Worm (Caenorhabditis elegans) whole organism, early embryonic: ENCODE measurements around the gene miz-1.

Experiments
- B0310.2 ChIP-seq: sonication (generic microtip); optimal IDR thresholded peaks from 2 replicates; lab custom pipeline; 2016; ENCODE audit warnings: mild to moderate bottlenecking, missing genetic modification characterization, missing compliant biosample characterization
- F13C5.2 ChIP-seq: sonication (generic microtip); optimal IDR thresholded peaks from 2 replicates; lab custom pipeline; 2017; ENCODE audit warnings: mild to moderate bottlenecking, missing genetic modification characterization, inconsistent platforms, missing compliant biosample characterization
- aly-1 ChIP-seq: sonication (generic microtip); optimal IDR thresholded peaks from 2 replicates; lab custom pipeline; 2016; ENCODE audit warnings: missing genetic modification characterization, missing compliant biosample characterization
- ama-1 ChIP-seq: fragments of 150-350 bp; optimal IDR thresholded peaks from 2 replicates; lab custom pipeline; 2014
- ceh-13 ChIP-seq: fragments of 200-800 bp; sonication (Bioruptor generic); optimal IDR thresholded peaks from 2 replicates; lab custom pipeline; 2018; ENCODE audit warnings: mild to moderate bottlenecking, missing genetic modification characterization, missing compliant biosample characterization
- ceh-36 ChIP-seq: sonication (generic microtip); optimal IDR thresholded peaks from 2 replicates; lab custom pipeline; 2016; ENCODE audit warnings: missing genetic modification characterization, inconsistent platforms, missing compliant biosample characterization
- ets-7 ChIP-seq: sonication (generic microtip); optimal IDR thresholded peaks from 2 replicates; lab custom pipeline; 2016; ENCODE audit warnings: missing genotype, missing genetic modification characterization, missing compliant biosample characterization
- flt-1 ChIP-seq: fragments of 200-800 bp; sonication (Bioruptor generic); IDR thresholded peaks from 2 replicates; pipeline ENCODE4 v1.3.6; 2022; ENCODE audit warnings: missing genetic modification characterization, missing compliant biosample characterization
- hmbx-1 ChIP-seq: sonication (generic microtip); optimal IDR thresholded peaks from 2 replicates; lab custom pipeline; 2016; ENCODE audit warnings: mild to moderate bottlenecking, missing genetic modification characterization, missing compliant biosample characterization
- hmg-4 ChIP-seq: fragments of 200-800 bp; sonication (Bioruptor generic); optimal IDR thresholded peaks from 2 replicates; lab custom pipeline; 2018; ENCODE audit warnings: mild to moderate bottlenecking, missing genetic modification characterization, missing compliant biosample characterization
- hnd-1 ChIP-seq: sonication (generic microtip); optimal IDR thresholded peaks from 2 replicates; lab custom pipeline; 2016; ENCODE audit warnings: missing genetic modification characterization, missing compliant biosample characterization
- pes-1 ChIP-seq: fragments of 200-800 bp; sonication (Bioruptor generic); IDR thresholded peaks from 2 replicates; pipeline ENCODE4 v1.3.6; 2022; ENCODE audit warnings: missing genetic modification reagents, missing genetic modification characterization, missing compliant biosample characterization
- scrt-1 ChIP-seq: fragments of 200-800 bp; sonication (Bioruptor generic); IDR thresholded peaks from 2 replicates; pipeline ENCODE4 v1.3.6; 2022; ENCODE audit warnings: missing genetic modification characterization, missing compliant biosample characterization
- sea-1 ChIP-seq: fragments of 200-800 bp; sonication (Bioruptor generic); conservative IDR thresholded peaks from 2 replicates; pipeline ENCODE4 v1.3.6; 2022; ENCODE audit warnings: missing genetic modification characterization, missing compliant biosample characterization
- tbx-11 ChIP-seq: fragments of 200-800 bp; sonication (Bioruptor generic); IDR thresholded peaks from 2 replicates; pipeline ENCODE4 v1.3.6; 2022; ENCODE audit warnings: missing genetic modification characterization, missing compliant biosample characterization
- tbx-37 ChIP-seq: fragments of 200-800 bp; sonication (Bioruptor generic); conservative IDR thresholded peaks from 2 replicates; pipeline ENCODE4 v1.3.6; 2022; ENCODE audit warnings: missing genetic modification reagents, missing genetic modification characterization, missing compliant biosample characterization
- tra-4 ChIP-seq: sonication (generic microtip); optimal IDR thresholded peaks from 2 replicates; lab custom pipeline; 2017; ENCODE audit warnings: missing genetic modification characterization, missing compliant biosample characterization

miz-1 gene

DNA sequence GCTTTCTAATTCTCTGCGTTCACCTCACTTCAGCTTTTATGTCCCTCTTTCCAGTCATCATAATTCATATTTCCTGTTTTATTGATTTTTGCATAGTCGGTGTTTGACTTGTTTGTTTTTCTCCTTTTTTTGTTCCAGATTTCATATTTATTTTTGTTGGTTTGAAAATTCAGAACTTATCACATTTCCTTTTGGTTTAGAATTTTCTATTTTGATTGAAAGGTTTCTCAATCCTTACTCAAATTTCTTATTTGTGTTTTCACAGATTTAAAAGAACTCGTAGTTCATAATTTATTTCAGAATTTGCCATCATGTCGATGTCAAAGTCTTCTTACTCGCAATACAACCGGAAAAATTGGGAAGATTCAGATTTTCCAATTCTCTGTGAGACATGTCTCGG, 48.9 kb downstream of the miz-1 start, which contains the start of gene rbm-22:
rbm-22 (plus strand) TSS at position 301 of the 400 bp plus-strand sequence.
- TF ChIP-seq pes-1 (GFP tag; lab: Robert Waterston, UW) (no peak), ama-1 (lab: Kevin White, UChicago) (no peak), hmbx-1 (tag; lab: Kevin White, UChicago) (no peak), tbx-11 (GFP tag; lab: Robert Waterston, UW) (no peak), F13C5.2 (tag; lab: Kevin White, UChicago) (no peak), tra-4 (no peak), hnd-1 (tag; lab: Kevin White, UChicago) (no peak), ceh-13 (no peak), aly-1 (tag; lab: Kevin White, UChicago) (no peak), hmg-4 (GFP tag; lab: Kevin White, UChicago) (no peak), tbx-37 (GFP tag; lab: Robert Waterston, UW) (no peak), B0310.2 (tag; lab: Kevin White, UChicago) (no peak), flt-1 (GFP tag; lab: Robert Waterston, UW) (no peak)

DNA sequence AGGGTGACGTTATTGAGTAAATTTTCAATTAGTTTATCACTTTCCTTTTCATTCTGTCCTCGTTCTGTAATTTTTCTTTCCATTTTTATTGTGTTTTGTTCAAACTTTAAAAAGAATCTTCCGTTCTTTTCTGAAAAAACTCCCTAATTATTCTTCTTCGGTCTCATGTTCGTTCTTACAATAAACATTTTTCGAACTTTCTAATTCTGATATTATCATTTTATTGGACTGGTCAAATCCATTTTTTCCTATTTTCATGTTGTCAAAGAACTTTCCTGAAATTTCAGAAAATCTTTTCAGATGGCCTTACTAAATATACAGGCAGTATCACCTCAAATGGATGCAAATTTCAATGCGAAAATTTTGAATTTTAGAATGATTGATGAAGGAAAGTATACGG, 51.8 kb downstream of the miz-1 start, which contains the start of gene nish-1:
nish-1 (plus strand) TSS at position 301 of the 400 bp plus-strand sequence.
- TF ChIP-seq tbx-11 (GFP tag; lab: Robert Waterston, UW) (no peak), tbx-37 (GFP tag; lab: Robert Waterston, UW) (no peak), flt-1 (GFP tag; lab: Robert Waterston, UW) (no peak), ceh-13 (no peak), aly-1 (tag; lab: Kevin White, UChicago) (no peak), hnd-1 (tag; lab: Kevin White, UChicago) (no peak), tra-4 (no peak), B0310.2 (tag; lab: Kevin White, UChicago) (no peak), scrt-1 (no peak), F13C5.2 (tag; lab: Kevin White, UChicago) (no peak), ets-7 (no peak), ceh-36 (tag; lab: Kevin White, UChicago) (no peak), sea-1 (GFP tag; lab: Robert Waterston, UW) (no peak), pes-1 (GFP tag; lab: Robert Waterston, UW) (no peak), ama-1 (lab: Kevin White, UChicago) (no peak), hmbx-1 (tag; lab: Kevin White, UChicago) (no peak)

DNA sequence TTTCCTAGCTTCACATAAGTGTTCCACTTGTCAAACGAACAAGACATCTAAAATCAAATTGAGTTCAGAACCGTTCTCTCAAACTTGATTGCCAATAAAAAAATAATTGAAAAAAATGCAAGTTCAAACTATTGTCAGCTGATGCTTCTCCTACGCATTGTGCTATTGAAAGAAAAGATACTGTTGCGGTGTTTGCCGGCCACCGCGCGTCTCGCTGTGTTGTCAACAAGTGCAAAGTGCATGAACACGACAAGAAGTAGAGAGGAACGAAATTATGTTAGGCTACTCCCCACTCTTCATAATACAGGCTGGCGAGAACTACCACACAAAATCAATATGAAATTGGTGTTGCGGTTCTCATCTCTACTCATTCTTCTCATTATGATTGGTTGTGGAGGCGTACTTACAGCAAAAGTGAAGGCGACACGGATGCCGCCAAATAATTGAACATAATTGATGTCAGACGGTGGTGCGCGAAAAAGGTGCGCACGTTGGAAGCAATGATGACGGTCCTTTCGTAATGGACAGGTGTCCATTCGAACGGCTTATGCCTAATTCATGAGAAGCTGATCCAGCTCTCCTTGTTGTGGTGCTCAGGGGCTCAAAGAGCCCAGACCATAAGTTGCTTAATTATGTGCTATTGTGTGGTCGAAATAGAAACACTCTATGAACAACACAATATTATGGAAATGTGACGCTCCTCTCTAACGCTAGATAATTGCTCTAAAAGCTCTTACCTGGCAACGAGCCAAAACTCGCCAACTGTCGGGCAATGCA, 55.4 kb downstream of the miz-1 start:
- TF ChIP-seq tra-4 (no peak), B0310.2 (tag; lab: Kevin White, UChicago) (no peak), F13C5.2 (tag; lab: Kevin White, UChicago) (no peak), hnd-1 (tag; lab: Kevin White, UChicago) (no peak), flt-1 (GFP tag; lab: Robert Waterston, UW) (no peak), ceh-13 (no peak)

DNA sequence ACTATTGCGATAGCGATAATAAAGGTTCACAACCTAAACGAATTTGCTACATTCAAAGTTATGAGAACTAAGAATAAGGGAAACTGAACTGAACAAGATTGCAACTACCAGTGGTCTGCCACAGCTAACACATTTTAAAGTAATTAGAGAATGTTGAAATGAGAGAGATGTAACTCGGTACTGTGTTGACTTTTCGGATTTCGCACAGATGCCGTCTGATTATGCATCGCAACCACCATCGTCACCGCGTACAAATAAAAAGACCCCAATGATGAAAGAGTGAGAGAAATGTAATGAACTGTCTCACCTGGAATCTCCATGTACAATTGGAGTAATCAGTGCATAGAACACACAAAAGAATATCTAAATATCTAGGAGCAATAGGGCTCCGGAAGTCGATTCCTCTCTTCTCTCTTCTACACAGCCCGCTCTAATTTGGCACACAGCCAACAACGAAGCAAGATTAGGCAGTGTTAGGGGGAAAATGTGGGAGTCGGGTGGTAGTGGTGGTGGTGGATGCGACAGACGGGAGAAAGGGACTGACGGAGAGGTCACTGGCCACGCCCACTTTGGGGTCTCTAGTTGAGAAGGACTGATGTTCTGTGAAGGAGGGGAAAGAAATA, 56.5 kb downstream of the miz-1 start, which contains the start of gene F13E9.11:
F13E9.11 (minus strand) TSS at position 507 of the 623 bp plus-strand sequence.
- TF ChIP-seq hmg-4 (GFP tag; lab: Kevin White, UChicago) (peak; percentile 10), tbx-11 (GFP tag; lab: Robert Waterston, UW) (0 out of 2 replicates have a peak, but pooled peaks have one; percentile 48), ama-1 (lab: Kevin White, UChicago) (no peak), ets-7 (peak; percentile 51)

DNA sequence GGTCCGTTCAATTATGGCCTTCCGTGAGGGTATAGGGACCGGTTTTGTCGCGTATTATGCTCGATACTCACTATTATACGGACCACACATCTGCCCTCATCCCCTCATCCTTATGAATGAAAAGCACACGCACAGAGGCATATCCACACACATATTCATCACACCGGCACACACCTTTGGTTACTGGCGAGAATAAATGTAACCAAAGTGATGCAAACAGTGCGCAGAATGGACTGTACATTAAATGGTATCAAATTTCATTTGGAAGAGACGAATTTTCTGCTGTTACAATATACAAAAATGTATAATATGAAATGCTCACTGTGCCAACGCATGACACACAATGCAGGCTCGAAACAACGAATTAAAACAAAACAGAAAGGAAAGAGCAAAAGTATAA, 57.4 kb downstream of the miz-1 start:
- TF ChIP-seq scrt-1 (no peak), aly-1 (tag; lab: Kevin White, UChicago) (no peak), tbx-11 (GFP tag; lab: Robert Waterston, UW) (no peak), hmg-4 (GFP tag; lab: Kevin White, UChicago) (peak; percentile 21), tbx-37 (GFP tag; lab: Robert Waterston, UW) (no peak), ets-7 (no peak), flt-1 (GFP tag; lab: Robert Waterston, UW) (0 out of 2 replicates have a peak, but pooled peaks have one; percentile 43), B0310.2 (tag; lab: Kevin White, UChicago) (no peak), hmbx-1 (tag; lab: Kevin White, UChicago) (no peak), ceh-13 (no peak)

DNA sequence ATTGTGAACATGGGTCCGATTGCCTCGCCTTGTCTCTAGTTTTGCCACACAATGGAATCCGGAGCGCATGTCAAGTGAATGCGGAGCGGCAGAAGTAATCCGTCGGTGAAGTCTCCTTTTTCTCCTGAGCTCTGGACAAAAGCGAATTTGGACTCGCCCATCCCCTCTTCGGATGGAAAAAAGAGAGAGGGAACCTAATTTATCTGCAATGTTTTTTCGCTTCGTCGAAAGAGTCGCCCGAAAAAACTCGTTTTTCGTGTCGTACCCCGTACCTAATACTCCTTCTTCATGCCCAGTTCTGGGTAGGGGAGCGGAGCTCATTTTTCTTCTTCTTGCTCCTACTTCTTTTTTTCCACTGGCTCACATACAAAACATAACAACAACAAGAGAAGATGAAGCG, 58.0 kb downstream of the miz-1 start:
- TF ChIP-seq F13C5.2 (tag; lab: Kevin White, UChicago) (no peak), hnd-1 (tag; lab: Kevin White, UChicago) (no peak), hmbx-1 (tag; lab: Kevin White, UChicago) (no peak), tbx-11 (GFP tag; lab: Robert Waterston, UW) (no peak), aly-1 (tag; lab: Kevin White, UChicago) (no peak), tra-4 (no peak), tbx-37 (GFP tag; lab: Robert Waterston, UW) (no peak), ama-1 (lab: Kevin White, UChicago) (no peak), sea-1 (GFP tag; lab: Robert Waterston, UW) (no peak)

DNA sequence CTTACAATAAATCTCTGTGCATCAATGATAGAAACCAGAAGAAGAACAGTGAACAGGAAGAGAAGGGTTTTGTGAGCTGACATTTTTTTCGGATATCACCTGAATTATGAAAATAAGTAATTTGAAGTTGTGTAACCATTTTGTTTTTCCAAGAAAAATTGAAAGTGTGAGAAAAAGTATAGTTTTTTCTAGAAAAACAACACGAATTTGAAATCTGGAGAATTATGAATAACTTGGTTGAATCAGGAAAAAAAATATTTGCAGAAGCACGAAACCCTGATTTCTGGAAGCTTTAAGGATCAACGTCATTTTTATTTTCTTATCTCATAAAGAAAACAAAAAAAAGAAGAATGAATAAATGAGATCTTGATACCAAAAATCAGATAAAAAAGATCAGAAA, 62.3 kb downstream of the miz-1 start, which contains the start of gene F13E9.12:
F13E9.12 (minus strand) TSS at position 101 of the 400 bp plus-strand sequence.
- TF ChIP-seq B0310.2 (tag; lab: Kevin White, UChicago) (no peak), tbx-11 (GFP tag; lab: Robert Waterston, UW) (no peak), scrt-1 (no peak), tra-4 (no peak), tbx-37 (GFP tag; lab: Robert Waterston, UW) (no peak), ets-7 (no peak), ceh-36 (tag; lab: Kevin White, UChicago) (no peak), hnd-1 (tag; lab: Kevin White, UChicago) (no peak), ceh-13 (no peak), ama-1 (lab: Kevin White, UChicago) (no peak), aly-1 (tag; lab: Kevin White, UChicago) (no peak), flt-1 (GFP tag; lab: Robert Waterston, UW) (no peak), hmg-4 (GFP tag; lab: Kevin White, UChicago) (no peak), pes-1 (GFP tag; lab: Robert Waterston, UW) (no peak), sea-1 (GFP tag; lab: Robert Waterston, UW) (no peak), hmbx-1 (tag; lab: Kevin White, UChicago) (no peak), F13C5.2 (tag; lab: Kevin White, UChicago) (no peak)
